ENCODE assay signal across 1 fruit fly cellular context in the genomic region with DNA sequence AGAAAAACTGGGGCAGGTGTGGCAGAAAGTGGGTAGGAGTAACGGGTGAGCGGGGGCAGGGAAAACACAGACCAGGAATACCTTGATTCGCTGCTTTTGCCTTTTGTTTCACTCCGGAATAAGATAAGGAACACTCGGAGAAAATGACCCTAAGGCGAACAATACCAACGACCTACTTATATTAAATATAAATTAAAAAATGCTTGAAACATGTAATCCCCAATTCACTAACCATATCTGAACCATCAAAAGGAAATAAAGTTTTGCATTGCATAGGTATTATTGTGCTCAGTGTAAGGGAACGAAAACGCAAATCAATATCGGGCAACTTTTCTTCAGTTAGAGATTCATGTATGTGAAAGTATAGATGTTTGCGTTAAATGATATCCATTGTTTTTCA.
TF ChIP-seq lines count a peak whose summit lies in the region.

No protein-coding gene starts in this region.

TF ChIP-seq in whole organism, embryonic, 481 proteins besides CTCF, POLR2A, EP300 and RAD21 (continued from another document):
- TF ChIP-seq CG15073 (GFP tag; optimal IDR thresholded peaks at IDR 0.05; lab: Kevin White, UChicago) (no peak), GATAe (GFP tag; conservative IDR thresholded peaks at IDR 0.05; lab: Robert Waterston, UW) (no peak), CG11456 (GFP tag; IDR thresholded peaks at IDR 0.05; lab: Robert Waterston, UW) (peak; percentile 55; the same call in 2 of the 3 replicates), onecut (GFP tag; IDR thresholded peaks at IDR 0.05; lab: Robert Waterston, UW) (peak; percentile 57; the same call in 1 of the 2 replicates), CG4854 (GFP tag; optimal IDR thresholded peaks at IDR 0.05; lab: Kevin White, UChicago) (peak; percentile 12), CG10321 (GFP tag; IDR thresholded peaks at IDR 0.05; lab: Robert Waterston, UW) (no peak), CG1602 (GFP tag; optimal IDR thresholded peaks at IDR 0.05; lab: Kevin White, UChicago) (peak; percentile 50), vnd (GFP tag; IDR thresholded peaks at IDR 0.05; lab: Robert Waterston, UW; ENCODE audit: partially characterized antibody) (no peak), zfh1 (GFP tag; IDR thresholded peaks at IDR 0.05; lab: Robert Waterston, UW) (peak; percentile 77), disco-r (GFP tag; optimal IDR thresholded peaks at IDR 0.05; lab: Kevin White, UChicago) (no peak), CG1792 (GFP tag; optimal IDR thresholded peaks at IDR 0.05; lab: Kevin White, UChicago) (no peak), ATbp (GFP tag; optimal IDR thresholded peaks at IDR 0.05; lab: Kevin White, UChicago) (peak; percentile 71), Poxn (GFP tag; IDR thresholded peaks at IDR 0.05; lab: Robert Waterston, UW) (no peak), Dfd (GFP tag; optimal IDR thresholded peaks at IDR 0.05; lab: Kevin White, UChicago) (no peak), CG18476 (GFP tag; optimal IDR thresholded peaks at IDR 0.05; lab: Kevin White, UChicago) (peak; percentile 20), CG7963 (GFP tag; IDR thresholded peaks at IDR 0.05; lab: Robert Waterston, UW; ENCODE audit: partially characterized antibody) (no peak), Pdp1 (GFP tag; optimal IDR thresholded peaks at IDR 0.05; lab: Kevin White, UChicago) (peak; percentile 16 to 31), Trl (optimal IDR thresholded peaks at IDR 0.05; lab: Kevin White, UChicago) (no peak), Trl (GFP tag; optimal IDR thresholded peaks at IDR 0.05; lab: Kevin White, UChicago) (no peak), dmrt99B (tag; optimal IDR thresholded peaks at IDR 0.05; lab: Kevin White, UChicago) (peak; percentile 77), Sry-β (GFP tag; optimal IDR thresholded peaks at IDR 0.05; lab: Kevin White, UChicago) (no peak), CG18619 (GFP tag; optimal IDR thresholded peaks at IDR 0.05; lab: Kevin White, UChicago) (peak; percentile 57), ash1 (GFP tag; optimal IDR thresholded peaks at IDR 0.05; lab: Kevin White, UChicago) (no peak), Elba2 (GFP tag; optimal IDR thresholded peaks at IDR 0.05; lab: Kevin White, UChicago) (no peak), emc (GFP tag; optimal IDR thresholded peaks at IDR 0.05; lab: Kevin White, UChicago) (no peak), Oaz (GFP tag; IDR thresholded peaks at IDR 0.05; lab: Robert Waterston, UW) (peak; percentile 57), Dad (GFP tag; optimal IDR thresholded peaks at IDR 0.05; lab: Kevin White, UChicago) (no peak), grau (tag; optimal IDR thresholded peaks at IDR 0.05; lab: Kevin White, UChicago) (peak; percentile 65), ind (GFP tag; optimal IDR thresholded peaks at IDR 0.05; lab: Kevin White, UChicago) (peak; percentile 37), sc (optimal IDR thresholded peaks at IDR 0.05; lab: Kevin White, UChicago) (no peak), sc (GFP tag; optimal IDR thresholded peaks at IDR 0.05; lab: Kevin White, UChicago) (peak; percentile 54), CG11504 (tag; optimal IDR thresholded peaks at IDR 0.05; lab: Kevin White, UChicago) (peak; percentile 81), NfI (GFP tag; optimal IDR thresholded peaks at IDR 0.05; lab: Kevin White, UChicago) (peak; percentile 71), Hsf (GFP tag; optimal IDR thresholded peaks at IDR 0.05; lab: Kevin White, UChicago) (peak; percentile 56), CG14965 (GFP tag; optimal IDR thresholded peaks at IDR 0.05; lab: Kevin White, UChicago; ENCODE audit: borderline replicate concordance) (no peak), CG11093 (GFP tag; IDR thresholded peaks at IDR 0.05; lab: Robert Waterston, UW) (no peak), CG10979 (tag; optimal IDR thresholded peaks at IDR 0.05; lab: Kevin White, UChicago) (peak; percentile 37), eve (GFP tag; optimal IDR thresholded peaks at IDR 0.05; lab: Kevin White, UChicago) (peak in 1 of 2 experiments; percentile 65), CG10543 (GFP tag; optimal IDR thresholded peaks at IDR 0.05; lab: Kevin White, UChicago) (no peak), trem (tag; optimal IDR thresholded peaks at IDR 0.05; lab: Kevin White, UChicago) (peak; percentile 22), wdn (GFP tag; IDR thresholded peaks at IDR 0.05; lab: Robert Waterston, UW) (peak; percentile 52)
